Fruit fly (Drosophila melanogaster) whole organism: ENCODE results near the gene Mi-2.

ENCODE experiments used
- CG8478 ChIP-seq: fragments of >200 bp; optimal IDR thresholded peaks from 2 replicates; lab custom pipeline; 2018; ENCODE audit warnings: inconsistent platforms
- Dll ChIP-seq: fragments of >200 bp; optimal IDR thresholded peaks from 2 replicates; lab custom pipeline; 2017
- EcR ChIP-seq, 2 experiments: fragments of >200 bp; optimal IDR thresholded peaks; 2 replicates each; lab custom pipeline; 2017; ENCODE audit warnings: missing biosample characterization in 2 of 2, missing genetic modification characterization in 2 of 2, missing genetic modification reagents in 2 of 2
- pan ChIP-seq: fragments of >200 bp; optimal IDR thresholded peaks from 2 replicates; lab custom pipeline; 2017
- psq ChIP-seq: fragments of >200 bp; optimal IDR thresholded peaks from 2 replicates; lab custom pipeline; 2017
- usp ChIP-seq: fragments of >200 bp; optimal IDR thresholded peaks from 2 replicates; lab custom pipeline; 2017; ENCODE audit warnings: missing biosample characterization, missing genetic modification characterization, mixed read lengths

Mi-2 gene

DNA sequence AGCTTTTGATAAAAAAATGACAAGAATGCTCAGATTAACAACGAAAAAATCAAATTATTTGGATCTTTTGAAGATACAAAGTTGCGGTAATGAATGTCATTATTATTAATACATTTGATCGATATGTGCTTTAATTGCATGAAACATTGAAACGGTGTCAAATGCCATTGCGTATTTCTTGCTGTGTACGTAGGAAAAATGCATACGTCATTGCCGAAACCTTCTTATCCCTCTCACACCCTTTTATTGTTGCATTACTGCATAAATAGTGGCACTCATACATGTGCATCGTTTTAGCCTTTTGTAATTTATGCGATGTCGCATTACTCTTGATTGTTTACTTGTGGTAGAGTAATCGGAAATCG, 2.3 kb downstream of the Mi-2 start:
- TF ChIP-seq psq (lab: Kevin White, UChicago) (no peak), pan (lab: Kevin White, UChicago) (no peak), EcR (GFP tag; optimal IDR thresholded peaks at IDR 0.05; lab: Kevin White, UChicago) (no peak)

DNA sequence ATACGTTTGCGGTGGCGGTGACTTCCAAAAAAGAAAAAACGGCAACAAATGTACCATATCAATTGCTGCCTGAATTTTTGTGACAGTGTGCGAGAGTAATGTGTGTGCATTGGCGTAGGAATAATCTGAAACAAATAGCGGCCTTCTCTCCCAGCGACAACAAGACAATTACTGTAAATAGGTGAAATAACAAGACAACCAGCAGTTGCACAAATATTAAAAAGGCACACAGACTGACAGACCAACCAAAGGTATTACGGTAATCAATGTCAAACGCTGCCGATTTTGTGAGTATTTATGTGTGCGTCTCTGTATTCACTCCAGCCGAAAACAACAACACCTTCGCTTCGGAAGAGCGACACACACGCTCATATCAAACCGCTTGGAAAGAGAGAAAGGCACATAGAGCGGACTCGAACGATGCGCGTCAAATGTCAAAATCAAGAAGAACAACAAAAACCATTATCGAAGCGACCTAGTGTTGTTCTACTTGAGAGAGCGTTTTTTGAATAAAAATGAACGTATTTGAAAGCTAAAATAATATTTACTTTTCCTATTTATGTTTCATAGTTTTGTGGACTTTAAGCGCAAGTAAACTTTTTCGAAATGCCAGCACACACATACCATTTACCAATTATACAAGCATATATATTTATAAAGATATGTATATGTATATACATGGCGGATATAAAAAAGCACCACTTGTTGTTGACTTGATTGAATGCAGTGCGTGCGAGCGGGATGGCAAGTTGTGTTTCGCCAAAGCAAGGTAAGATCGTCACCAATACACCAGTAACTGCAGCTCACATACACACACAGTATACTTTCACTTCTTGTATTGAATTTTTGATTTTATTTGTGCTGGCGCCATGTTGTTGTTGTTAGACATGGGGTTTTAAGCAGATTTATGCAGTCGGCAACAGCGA, 3.0 kb downstream of the Mi-2 start:
- TF ChIP-seq CG8478 (lab: Kevin White, UChicago) = peak; percentile 37
- no peak for TF ChIP-seq pan (lab: Kevin White, UChicago)

DNA sequence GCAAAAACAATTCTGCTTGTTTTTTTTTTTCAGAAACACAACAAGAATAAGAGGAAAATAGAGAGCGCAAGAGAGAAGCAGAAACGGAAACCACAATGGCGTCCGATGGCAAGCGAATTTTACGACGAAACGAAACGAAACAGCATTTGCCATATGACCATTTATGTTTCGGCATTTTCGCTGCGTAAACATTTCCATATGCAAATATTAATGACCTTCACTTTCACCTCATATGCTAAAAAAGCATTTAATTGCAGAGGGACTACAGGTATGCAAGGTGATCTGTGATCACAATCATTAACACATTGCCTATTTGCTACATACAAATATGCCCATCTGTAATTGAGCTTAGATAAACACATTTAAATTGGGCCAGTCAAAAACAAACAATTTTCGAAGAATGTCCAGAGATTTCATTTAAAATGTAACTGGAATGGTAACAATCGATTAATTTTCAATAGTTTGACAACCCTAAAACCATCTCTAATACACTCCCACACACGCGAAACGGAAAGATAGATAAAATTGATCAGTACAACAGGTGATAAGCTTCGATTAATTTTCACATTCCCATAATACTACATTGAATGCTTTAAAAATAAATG, 3.8 kb downstream of the Mi-2 start:
- TF ChIP-seq EcR (GFP tag; optimal IDR thresholded peaks at IDR 0.05; lab: Kevin White, UChicago) (no peak), CG8478 (lab: Kevin White, UChicago) (no peak), psq (lab: Kevin White, UChicago) (no peak), Dll (no peak), pan (lab: Kevin White, UChicago) (no peak), usp (GFP tag; lab: Kevin White, UChicago) (no peak)

DNA sequence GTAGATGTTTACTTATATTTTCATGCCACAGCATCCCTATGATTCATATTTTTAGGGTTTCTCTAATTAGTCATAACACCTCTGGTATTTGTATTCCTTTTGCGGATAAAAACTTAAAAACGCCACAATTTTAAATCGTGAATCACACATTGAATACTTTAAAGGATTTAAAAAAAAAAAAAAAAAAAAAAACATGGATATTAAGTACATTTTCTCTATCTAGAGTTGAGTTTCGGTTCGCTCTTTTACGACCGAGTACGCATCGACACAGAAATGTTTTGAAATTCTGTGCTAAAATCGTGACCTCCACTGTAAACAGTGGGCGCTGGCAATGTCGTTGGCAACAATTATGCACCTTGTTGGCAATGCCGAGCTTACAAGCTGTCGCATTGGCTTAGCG, 4.6 kb downstream of the Mi-2 start:
- no peak for TF ChIP-seq usp (GFP tag; lab: Kevin White, UChicago)
- no peak for TF ChIP-seq EcR (GFP tag; optimal IDR thresholded peaks at IDR 0.05; lab: Kevin White, UChicago)
- TF ChIP-seq psq (lab: Kevin White, UChicago) = no peak
- TF ChIP-seq Dll = no peak
- no peak for TF ChIP-seq CG8478 (lab: Kevin White, UChicago)
- no peak for TF ChIP-seq pan (lab: Kevin White, UChicago)

DNA sequence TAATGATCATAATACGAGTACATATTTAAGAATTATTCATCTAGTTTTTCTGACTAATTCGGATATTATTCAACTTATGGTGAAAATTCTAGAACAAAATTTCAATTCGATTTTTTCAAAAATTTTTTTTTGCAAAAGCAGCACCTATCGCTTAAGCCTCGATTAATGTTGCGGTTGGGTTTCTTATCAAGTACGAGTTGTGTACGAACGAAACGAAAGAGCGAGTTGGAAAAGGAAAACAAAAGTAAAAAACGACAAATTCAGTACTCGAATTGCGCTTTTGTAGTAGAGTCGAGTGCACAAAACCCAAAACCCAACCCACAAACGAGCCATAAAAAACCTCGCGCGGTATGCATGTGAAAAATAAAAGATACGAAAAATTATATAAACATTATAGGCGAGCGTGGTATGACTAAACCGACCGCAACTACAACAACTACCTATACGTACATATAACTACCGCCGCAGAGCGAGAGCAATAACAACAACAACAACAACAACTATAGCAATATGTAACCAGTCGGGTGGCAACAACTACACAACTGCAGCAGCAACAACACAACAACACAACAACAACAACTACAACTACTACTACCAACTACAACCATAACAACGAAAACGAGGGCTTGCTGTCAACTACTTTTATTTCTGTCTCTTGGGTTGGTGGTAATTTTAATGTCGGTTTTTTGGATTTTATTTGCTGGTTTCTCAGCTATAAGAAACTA, 5.4 kb downstream of the Mi-2 start:
- TF ChIP-seq CG8478 (lab: Kevin White, UChicago) (no peak), pan (lab: Kevin White, UChicago) (no peak), psq (lab: Kevin White, UChicago) (no peak), EcR (GFP tag; optimal IDR thresholded peaks at IDR 0.05; lab: Kevin White, UChicago) (no peak), usp (GFP tag; lab: Kevin White, UChicago) (no peak), Dll (no peak)

DNA sequence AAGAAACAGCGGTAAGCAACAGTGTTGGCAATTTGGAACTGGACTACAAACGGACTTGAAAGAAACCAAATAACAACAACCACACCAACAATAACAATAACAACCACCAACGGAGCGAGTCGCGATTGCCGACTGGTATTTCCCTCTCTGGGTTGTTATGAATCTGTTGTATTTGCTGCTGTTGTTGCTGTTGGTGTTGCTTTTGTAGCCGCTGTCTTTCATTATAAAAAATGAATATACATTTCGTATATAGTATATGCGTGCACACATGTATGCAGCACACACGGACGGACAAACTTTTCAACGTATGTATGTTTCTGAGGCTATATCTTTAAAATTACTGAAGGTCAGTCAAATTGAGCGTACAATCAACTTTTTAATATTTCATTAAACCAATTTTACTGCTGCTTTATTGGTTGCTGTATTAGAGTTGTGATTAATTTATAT, 6.6 kb downstream of the Mi-2 start:
- TF ChIP-seq pan (lab: Kevin White, UChicago) (no peak), EcR (GFP tag; optimal IDR thresholded peaks at IDR 0.05; lab: Kevin White, UChicago) (no peak), Dll (no peak), psq (lab: Kevin White, UChicago) (no peak), CG8478 (lab: Kevin White, UChicago) (no peak), usp (GFP tag; lab: Kevin White, UChicago) (no peak)

DNA sequence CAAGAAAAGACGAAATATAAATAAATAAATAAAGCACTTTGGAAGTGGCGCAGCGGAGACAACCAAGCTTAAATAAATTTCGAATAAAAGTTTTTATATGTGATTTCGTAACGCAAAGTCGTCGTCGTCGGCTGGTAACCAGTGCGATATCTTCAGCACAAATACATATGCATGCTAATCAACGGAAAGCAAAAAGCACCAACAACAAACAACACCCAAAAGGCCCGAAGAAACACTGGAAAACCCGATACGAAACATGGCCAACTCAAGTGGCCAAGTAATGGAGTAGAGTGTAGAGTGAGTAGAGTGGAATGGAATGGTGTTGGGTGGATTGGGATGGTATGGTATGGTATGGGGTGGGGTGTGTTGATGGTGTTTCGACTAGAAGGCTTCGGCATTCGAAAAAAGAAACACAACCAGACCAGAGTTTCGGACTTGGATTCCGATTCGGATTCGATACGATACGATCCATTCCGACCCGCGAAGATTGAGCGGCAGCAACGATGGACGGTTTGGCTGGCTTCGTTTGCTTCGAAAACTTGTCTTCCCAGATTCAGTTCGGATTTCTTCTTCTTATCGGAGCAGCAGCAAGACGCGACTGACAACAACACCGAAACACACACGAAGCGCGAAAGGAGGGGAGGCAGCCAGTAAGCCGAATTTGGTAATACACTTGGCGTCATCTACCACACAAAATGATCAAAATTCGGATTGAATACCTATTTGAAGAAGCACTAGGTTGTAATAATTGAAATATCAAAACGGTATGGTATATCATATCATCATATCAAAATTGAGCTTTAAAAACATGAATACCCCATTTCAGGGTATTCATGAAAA, 7.2 kb downstream of the Mi-2 start:
- TF ChIP-seq pan (lab: Kevin White, UChicago) = no peak
- TF ChIP-seq usp (GFP tag; lab: Kevin White, UChicago) = no peak
- TF ChIP-seq psq (lab: Kevin White, UChicago) = no peak
- no peak for TF ChIP-seq CG8478 (lab: Kevin White, UChicago)
- no peak for TF ChIP-seq EcR (GFP tag; optimal IDR thresholded peaks at IDR 0.05; lab: Kevin White, UChicago)
- TF ChIP-seq Dll = no peak

DNA sequence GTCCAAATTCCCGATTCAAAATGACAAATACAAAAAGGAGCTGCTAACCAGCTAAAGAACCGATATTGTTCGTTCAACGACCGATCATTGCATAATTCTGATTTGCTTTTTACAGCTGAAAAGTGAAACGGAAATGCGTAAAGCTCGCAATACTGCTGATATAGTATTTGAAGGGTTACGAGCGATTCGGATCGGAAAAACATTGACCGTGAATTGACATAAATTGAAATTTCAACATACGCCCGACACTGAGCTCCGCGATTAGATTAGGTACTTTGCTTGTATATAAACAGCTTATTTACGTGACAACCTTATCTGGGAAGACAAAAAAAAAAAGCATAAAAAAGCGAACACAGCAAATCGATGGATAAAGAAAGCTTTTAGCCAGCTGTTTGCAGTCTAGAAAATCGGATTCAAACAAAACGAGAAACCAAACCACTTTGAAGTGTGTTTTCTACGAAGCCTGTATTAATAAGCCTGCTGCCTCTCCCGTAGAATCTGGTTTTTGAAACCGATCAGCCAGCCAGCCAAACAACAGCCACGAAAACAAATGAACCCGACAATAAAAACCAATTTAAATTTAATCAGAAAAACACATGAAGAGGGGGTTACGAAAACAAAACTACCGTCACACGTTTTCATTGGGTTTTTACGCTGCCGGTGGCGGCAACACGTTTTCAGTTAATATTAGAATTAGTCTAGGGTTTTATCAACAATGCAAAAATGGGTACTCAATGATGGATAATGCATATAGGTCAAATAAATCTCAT, 8.3 kb downstream of the Mi-2 start:
- TF ChIP-seq EcR (GFP tag; optimal IDR thresholded peaks at IDR 0.05; lab: Kevin White, UChicago) (no peak), Dll (no peak), pan (lab: Kevin White, UChicago) (no peak), usp (GFP tag; lab: Kevin White, UChicago) (no peak), CG8478 (lab: Kevin White, UChicago) (no peak), psq (lab: Kevin White, UChicago) (no peak)

DNA sequence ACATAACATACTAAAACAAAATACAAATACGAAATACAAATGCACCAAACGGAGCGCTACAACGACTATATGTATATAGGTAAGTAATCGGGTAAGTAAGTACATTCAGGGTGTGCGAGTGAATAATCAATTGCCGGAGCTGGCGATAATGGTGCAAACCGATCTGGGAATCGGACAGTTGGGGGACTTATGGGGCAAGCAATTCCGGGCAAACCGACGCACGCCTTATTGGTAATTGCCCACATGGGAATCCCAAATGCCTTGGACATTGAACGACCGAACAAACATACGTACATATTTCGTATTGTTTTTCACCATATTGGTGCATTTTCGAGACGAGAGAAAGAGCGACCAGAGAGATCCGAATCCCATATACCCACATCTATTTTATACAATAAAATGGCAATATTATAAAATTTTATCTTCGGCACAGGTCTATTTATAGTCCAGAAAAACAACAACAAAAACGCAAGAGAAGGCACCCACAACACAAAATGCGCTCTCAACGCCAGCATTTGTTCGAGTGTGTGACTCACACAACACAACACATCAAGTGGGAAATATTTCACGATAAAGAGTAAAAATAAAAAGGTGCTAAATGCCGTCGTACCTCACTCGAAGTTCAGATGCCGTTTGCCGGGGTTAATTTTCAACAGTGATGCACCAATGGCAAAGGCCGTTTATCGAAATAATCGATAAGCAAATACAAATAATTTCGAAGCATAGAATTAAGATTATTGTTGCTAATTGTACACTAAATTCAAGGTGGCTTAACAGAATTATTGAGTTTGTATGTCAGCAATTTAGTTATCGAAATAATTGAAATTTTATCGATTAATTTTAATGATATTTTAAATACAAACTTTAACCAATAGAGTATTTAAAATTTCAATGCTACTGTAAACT, 9.6 kb downstream of the Mi-2 start:
- TF ChIP-seq CG8478 (lab: Kevin White, UChicago) (no peak), Dll (no peak), psq (lab: Kevin White, UChicago) (no peak), pan (lab: Kevin White, UChicago) (no peak), EcR (GFP tag; optimal IDR thresholded peaks at IDR 0.05; lab: Kevin White, UChicago) (no peak), usp (GFP tag; lab: Kevin White, UChicago) (no peak)
